Worm (Caenorhabditis elegans): ENCODE data around the gene sre-4.

DNA sequence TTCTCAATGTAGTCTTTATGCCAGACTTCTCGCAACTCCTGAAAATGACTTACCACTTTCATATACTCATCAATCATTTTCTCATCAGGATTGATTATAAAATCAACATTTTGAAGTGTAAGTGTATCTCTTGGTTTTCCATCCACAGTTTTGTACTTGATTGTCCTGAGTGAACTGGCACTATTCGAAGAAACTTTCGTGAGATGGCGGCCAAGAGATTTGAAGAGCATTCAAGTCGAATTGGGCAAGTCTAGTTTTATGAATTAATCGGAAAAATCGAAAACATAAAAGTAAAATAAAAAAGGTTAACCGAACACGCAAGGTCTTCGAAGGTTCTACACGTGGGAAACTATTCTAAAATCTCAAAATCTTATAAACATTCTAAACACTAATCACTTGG is 41.7 kb downstream of the sre-4 start, which contains the start of gene C28D4.7:
- no peak for TF ChIP-seq him-1 (tag; optimal IDR thresholded peaks at IDR 0.05)
- TF ChIP-seq W03F9.2 (tag; optimal IDR thresholded peaks at IDR 0.05): no peak
- no peak for TF ChIP-seq dao-5 (tag; optimal IDR thresholded peaks at IDR 0.05)

All from whole organism, L4/young adult.